Worm (Caenorhabditis elegans) whole organism, late embryonic: Measurements from ENCODE around the gene sft-1.

Experiments
- ceh-30 ChIP-seq: fragments of 150-350 bp; optimal IDR thresholded peaks from 2 replicates; lab custom pipeline; 2014; ENCODE audit warnings: missing biosample characterization, missing genetic modification characterization
- nfya-1 ChIP-seq: sonication (generic microtip); optimal IDR thresholded peaks from 2 replicates; lab custom pipeline; 2017; ENCODE audit warnings: missing genetic modification characterization, mild to moderate bottlenecking, missing compliant biosample characterization, antibody characterized with exemption, moderate library complexity

ce11 chrIII:3060262-3060661, 26.2 kb upstream of the sft-1 start, which contains the start of gene fipr-29:
- TF ChIP-seq nfya-1 (tag; lab: Kevin White, UChicago) (no peak), ceh-30 (no peak)
